Worm (Caenorhabditis elegans) whole organism, mixed stage, embryonic: ENCODE measurements around the gene K03H6.1.

Experiments
- cnd-1 ChIP-seq: fragments of 200-800 bp; sonication (Bioruptor generic); optimal IDR thresholded peaks from 2 replicates; lab custom pipeline; 2018; ENCODE audit warnings: mild to moderate bottlenecking, missing genetic modification characterization, missing compliant biosample characterization
- mep-1 ChIP-seq: fragments of 150-350 bp; optimal IDR thresholded peaks from 2 replicates; lab custom pipeline; 2017; ENCODE audit warnings: missing biosample characterization, missing genetic modification reagents, missing genetic modification characterization, inconsistent platforms
- nhr-12 ChIP-seq: fragments of 150-350 bp; optimal IDR thresholded peaks from 2 replicates; lab custom pipeline; 2014; ENCODE audit warnings: missing biosample characterization, missing genetic modification characterization
- pha-4 ChIP-seq: fragments of 150-350 bp; optimal IDR thresholded peaks from 2 replicates; lab custom pipeline; 2018; ENCODE audit warnings: missing biosample characterization, missing genetic modification reagents, missing genetic modification characterization
- unc-62 ChIP-seq: fragments of 150-350 bp; optimal IDR thresholded peaks from 2 replicates; lab custom pipeline; 2014; ENCODE audit warnings: missing biosample characterization, missing genetic modification reagents, missing genetic modification characterization
- ztf-11 ChIP-seq: fragments of 150-350 bp; optimal IDR thresholded peaks from 2 replicates; lab custom pipeline; 2014; ENCODE audit warnings: missing biosample characterization, missing genetic modification characterization

- TF ChIP-seq mep-1 (tag; lab: Kevin White, UChicago): no peak
- no peak for TF ChIP-seq nhr-12 (tag; lab: Kevin White, UChicago)
- TF ChIP-seq unc-62: no peak
- no peak for TF ChIP-seq cnd-1 (tag; lab: Kevin White, UChicago)
- TF ChIP-seq ztf-11 (tag; lab: Kevin White, UChicago): no peak
- TF ChIP-seq pha-4 (tag; lab: Kevin White, UChicago): no peak
Observed at ce11 chrIV:1536316-1536715, 12.8 kb downstream of the K03H6.1 start, which contains the start of gene K03H6.5.
